Worm (Caenorhabditis elegans): ENCODE measurements around the gene F54H12.4.

DNA sequence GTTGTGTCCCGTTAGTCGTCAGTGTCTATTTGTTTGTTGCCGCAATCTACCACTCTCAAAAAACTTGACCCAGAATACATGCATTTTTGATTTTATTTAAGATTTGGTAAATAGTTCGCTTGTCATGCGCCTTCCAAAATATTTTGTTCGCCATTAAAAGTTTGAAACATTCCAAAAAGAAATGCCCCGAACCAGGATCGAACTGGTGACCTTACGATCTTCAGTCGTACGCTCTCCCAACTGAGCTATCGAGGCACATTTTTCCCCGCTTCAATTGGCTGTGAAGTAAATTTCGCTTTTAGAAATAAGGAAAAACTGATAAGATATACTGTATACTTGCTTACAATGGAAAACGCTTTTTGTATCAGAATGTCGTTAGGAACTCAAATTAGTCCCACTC lies 15.7 kb upstream of the F54H12.4 start:
- no peak for TF ChIP-seq ztf-11 (tag; optimal IDR thresholded peaks at IDR 0.05)
- TF ChIP-seq lin-35 (GFP tag; optimal IDR thresholded peaks at IDR 0.05), result no peak
- TF ChIP-seq unc-30 (tag; optimal IDR thresholded peaks at IDR 0.05), result no peak
- no peak for TF ChIP-seq xbp-1 (tag; optimal IDR thresholded peaks at IDR 0.05)
- no peak for TF ChIP-seq nhr-11 (tag; optimal IDR thresholded peaks at IDR 0.05)
- TF ChIP-seq nhr-28 (tag; optimal IDR thresholded peaks at IDR 0.05), result no peak
